Worm (Caenorhabditis elegans): Measurements from ENCODE around the gene fbxb-105.

fbxb-105 gene

ce11 chrII:2726774-2727173 lies 43.9 kb downstream of the fbxb-105 start:
- TF ChIP-seq dox-1 (GFP tag; IDR thresholded peaks at IDR 0.05) (no peak), T07F8.4 (tag; optimal IDR thresholded peaks at IDR 0.05) (no peak), hmg-20 (GFP tag; IDR thresholded peaks at IDR 0.05) (no peak), lag-1 (GFP tag; IDR thresholded peaks at IDR 0.05) (no peak), cebp-1 (GFP tag; IDR thresholded peaks at IDR 0.05) (no peak), cebp-1 (tag; optimal IDR thresholded peaks at IDR 0.05) (no peak), rec-8 (tag; optimal IDR thresholded peaks at IDR 0.05) (no peak), fkh-3 (tag; optimal IDR thresholded peaks at IDR 0.05) (no peak), F33H1.4 (GFP tag; IDR thresholded peaks at IDR 0.05) (no peak), zim-3 (tag; optimal IDR thresholded peaks at IDR 0.05) (no peak)

ce11 chrII:2725561-2725960 lies 45.1 kb downstream of the fbxb-105 start, which contains the start of the genes T05A8.11 and nep-2:
Gene T05A8.11, minus strand, starts transcription at chrII:2725661.
Gene nep-2, minus strand, starts transcription at chrII:2725752.
- TF ChIP-seq him-1 (tag; optimal IDR thresholded peaks at IDR 0.05) (no peak), mel-28 (tag; optimal IDR thresholded peaks at IDR 0.05; ENCODE audit: borderline replicate concordance) (no peak), ceh-58 (GFP tag; IDR thresholded peaks at IDR 0.05) (no peak), C06A6.2 (GFP tag; conservative IDR thresholded peaks at IDR 0.05) (no peak), nhr-120 (GFP tag; IDR thresholded peaks at IDR 0.05) (no peak), lsl-1 (GFP tag; optimal IDR thresholded peaks at IDR 0.05) (no peak), hmg-20 (GFP tag; IDR thresholded peaks at IDR 0.05) (no peak), rec-8 (tag; optimal IDR thresholded peaks at IDR 0.05) (no peak), ceh-100 (GFP tag; IDR thresholded peaks at IDR 0.05) (no peak), nfyb-1 (GFP tag; IDR thresholded peaks at IDR 0.05) (no peak), mcd-1 (GFP tag; IDR thresholded peaks at IDR 0.05) (no peak), akir-1 (GFP tag; optimal IDR thresholded peaks at IDR 0.05) (no peak), C17E4.6 (GFP tag; IDR thresholded peaks at IDR 0.05) (no peak), F33H1.4 (GFP tag; IDR thresholded peaks at IDR 0.05) (no peak), gei-17 (GFP tag; optimal IDR thresholded peaks at IDR 0.05) (no peak), B0336.3 (GFP tag; IDR thresholded peaks at IDR 0.05) (no peak), egrh-3 (GFP tag; IDR thresholded peaks at IDR 0.05) (no peak), madf-10 (tag; optimal IDR thresholded peaks at IDR 0.05) (no peak), snpc-4 (GFP tag; optimal IDR thresholded peaks at IDR 0.05) (no peak), snpc-4 (tag; optimal IDR thresholded peaks at IDR 0.05) (no peak), xnd-1 (tag; optimal IDR thresholded peaks at IDR 0.05) (no peak)

- TF ChIP-seq tbp1 (GFP tag; optimal IDR thresholded peaks at IDR 0.05), result peak; percentile 63
- TF ChIP-seq rpc-1 (optimal IDR thresholded peaks at IDR 0.05), result no peak
- TF ChIP-seq rpc-1 (tag; optimal IDR thresholded peaks at IDR 0.05), result peak; percentile 32
- no peak for TF ChIP-seq lin-35 (GFP tag; optimal IDR thresholded peaks at IDR 0.05)
- TF ChIP-seq zfh-2 (GFP tag; conservative IDR thresholded peaks at IDR 0.05), result peak; percentile 52
Observed at ce11 chrII:2721992-2722391, 48.7 kb downstream of the fbxb-105 start.
